Fruit fly (Drosophila melanogaster) whole organism, embryonic: ENCODE results near the gene CG5687.
A peak's percentile ranks its signal among the peaks of the same experiment; 100 is the strongest.

Experiments
- BEAF-32 ChIP-seq: fragments of 200-800 bp; sonication (Bioruptor generic); optimal IDR thresholded peaks from 3 replicates; lab custom pipeline; 2017; ENCODE audit warnings: missing biosample characterization, missing genetic modification characterization, mild to moderate bottlenecking, moderate library complexity, missing genetic modification reagents
- Bgb ChIP-seq: fragments of 200-800 bp; sonication (Bioruptor generic); IDR thresholded peaks from 2 replicates; pipeline ENCODE4 v1.3.6; 2022; ENCODE audit warnings: missing biosample characterization, missing genetic modification characterization; ENCODE audit not compliant: partially characterized antibody
- CG10147 ChIP-seq: fragments of 200-800 bp; sonication (Bioruptor generic); optimal IDR thresholded peaks from 2 replicates; lab custom pipeline; 2019; ENCODE audit warnings: missing biosample characterization, mild to moderate bottlenecking, missing genetic modification characterization, moderate library complexity
- CG10543 ChIP-seq: fragments of 200-800 bp; sonication (Bioruptor generic); optimal IDR thresholded peaks from 3 replicates; lab custom pipeline; 2017; ENCODE audit warnings: missing biosample characterization, mild to moderate bottlenecking, missing genetic modification characterization, moderate library complexity
- CG11456 ChIP-seq: fragments of 200-800 bp; sonication (Bioruptor generic); IDR thresholded peaks from 3 replicates; pipeline ENCODE4 v1.3.6; 2022; ENCODE audit warnings: missing biosample characterization, missing genetic modification characterization
- CG12299 ChIP-seq: fragments of 200-800 bp; sonication (Bioruptor generic); optimal IDR thresholded peaks from 2 replicates; lab custom pipeline; 2018; ENCODE audit warnings: missing biosample characterization, mild to moderate bottlenecking, missing genetic modification characterization
- CG1233 ChIP-seq: fragments of 200-800 bp; sonication (Bioruptor generic); optimal IDR thresholded peaks from 4 replicates; lab custom pipeline; 2018; ENCODE audit warnings: missing biosample characterization, mild to moderate bottlenecking, missing genetic modification characterization
- CG14014 ChIP-seq: fragments of 200-800 bp; sonication (Bioruptor generic); IDR thresholded peaks from 2 replicates; pipeline ENCODE4 v1.3.6; 2022; ENCODE audit warnings: missing biosample characterization, missing genetic modification characterization
- CG14965 ChIP-seq: fragments of 200-800 bp; sonication (Bioruptor generic); optimal IDR thresholded peaks from 2 replicates; lab custom pipeline; 2016; ENCODE audit warnings: missing biosample characterization, missing genetic modification characterization, borderline replicate concordance
- CG1529 ChIP-seq: fragments of 200-800 bp; sonication (Bioruptor generic); optimal IDR thresholded peaks from 3 replicates; lab custom pipeline; 2018; ENCODE audit warnings: missing biosample characterization, missing genetic modification characterization
- CG15601 ChIP-seq: fragments of 200-800 bp; sonication (Bioruptor generic); optimal IDR thresholded peaks from 3 replicates; lab custom pipeline; 2019; ENCODE audit warnings: missing biosample characterization, mild to moderate bottlenecking, missing genetic modification characterization, moderate library complexity
- CG17829 ChIP-seq: fragments of 200-800 bp; optimal IDR thresholded peaks from 2 replicates; lab custom pipeline; 2019; ENCODE audit warnings: missing biosample characterization, mild to moderate bottlenecking, missing genetic modification characterization, moderate library complexity
- CG1792 ChIP-seq: fragments of 200-800 bp; sonication (Bioruptor generic); optimal IDR thresholded peaks from 2 replicates; lab custom pipeline; 2016; ENCODE audit warnings: missing biosample characterization, missing genetic modification characterization
- CG18011 ChIP-seq: fragments of 200-800 bp; sonication (Bioruptor generic); optimal IDR thresholded peaks from 2 replicates; lab custom pipeline; 2017; ENCODE audit warnings: missing biosample characterization, missing genetic modification characterization, mild to moderate bottlenecking, moderate library complexity, missing genotype
- CG2678 ChIP-seq: fragments of 200-800 bp; sonication (Bioruptor generic); optimal IDR thresholded peaks from 3 replicates; lab custom pipeline; 2019; ENCODE audit warnings: missing biosample characterization, mild to moderate bottlenecking, missing genetic modification characterization, moderate library complexity
- CG30020 ChIP-seq: fragments of 200-800 bp; optimal IDR thresholded peaks from 2 replicates; lab custom pipeline; 2019; ENCODE audit warnings: missing biosample characterization, mild to moderate bottlenecking, missing genetic modification characterization, moderate library complexity
- CG3065 ChIP-seq: fragments of 200-800 bp; sonication (Bioruptor generic); optimal IDR thresholded peaks from 2 replicates; lab custom pipeline; 2016; ENCODE audit warnings: missing biosample characterization, missing genetic modification characterization
- CG3281 ChIP-seq: fragments of 200-800 bp; sonication (Bioruptor generic); optimal IDR thresholded peaks from 3 replicates; lab custom pipeline; 2017; ENCODE audit warnings: missing biosample characterization, mild to moderate bottlenecking, missing genetic modification characterization
- CG4328 ChIP-seq: fragments of 200-800 bp; sonication (Bioruptor generic); optimal IDR thresholded peaks from 3 replicates; lab custom pipeline; 2017; ENCODE audit warnings: missing biosample characterization, missing genetic modification reagents, missing genetic modification characterization
- CG6791 ChIP-seq: fragments of 200-800 bp; sonication (Bioruptor generic); IDR thresholded peaks from 3 replicates; pipeline ENCODE4 v1.3.6; 2022; ENCODE audit warnings: missing biosample characterization, missing genetic modification characterization; ENCODE audit not compliant: partially characterized antibody
- CG7271 ChIP-seq: fragments of 200-800 bp; sonication (Bioruptor generic); optimal IDR thresholded peaks from 2 replicates; lab custom pipeline; 2018; ENCODE audit warnings: missing biosample characterization, mild to moderate bottlenecking, missing genetic modification characterization, moderate library complexity
- CG7839 ChIP-seq: fragments of 200-800 bp; sonication (Bioruptor generic); optimal IDR thresholded peaks from 3 replicates; lab custom pipeline; 2018; ENCODE audit warnings: missing biosample characterization, mild to moderate bottlenecking, missing genetic modification characterization, moderate library complexity
- CG8765 ChIP-seq: fragments of 200-800 bp; sonication (Bioruptor generic); IDR thresholded peaks from 2 replicates; pipeline ENCODE4 v1.3.6; 2022; ENCODE audit warnings: missing biosample characterization, missing genetic modification characterization
- CG9727 ChIP-seq: fragments of 200-800 bp; sonication (Bioruptor generic); optimal IDR thresholded peaks from 3 replicates; lab custom pipeline; 2017; ENCODE audit warnings: missing biosample characterization, mild to moderate bottlenecking, missing genetic modification characterization
- CTCF ChIP-seq: fragments of 200-800 bp; sonication (Bioruptor generic); optimal IDR thresholded peaks from 2 replicates; lab custom pipeline; 2017; ENCODE audit warnings: missing biosample characterization, mild to moderate bottlenecking, missing genetic modification characterization, moderate library complexity
- CkIIα-i1 ChIP-seq: fragments of 200-800 bp; sonication (Bioruptor generic); IDR thresholded peaks from 2 replicates; pipeline ENCODE4 v1.3.6; 2022; ENCODE audit warnings: missing biosample characterization, missing genetic modification characterization
- Dip3 ChIP-seq: fragments of 200-800 bp; sonication (Bioruptor generic); optimal IDR thresholded peaks from 3 replicates; lab custom pipeline; 2016; ENCODE audit warnings: missing biosample characterization, missing genetic modification characterization
- Doc2 ChIP-seq: fragments of 200-800 bp; sonication (Bioruptor generic); IDR thresholded peaks from 2 replicates; pipeline ENCODE4 v1.3.6; 2022; ENCODE audit warnings: missing biosample characterization, missing genetic modification characterization
- Eip74EF ChIP-seq, 2 experiments: fragments of 200-800 bp in 1 of 2; fragments of >200 bp in 1 of 2; sonication (Bioruptor generic) in 1 of 2; optimal IDR thresholded peaks; 2 replicates each; lab custom pipeline; 2017 to 2019; ENCODE audit warnings: missing biosample characterization in 2 of 2, missing genetic modification characterization in 2 of 2, mild to moderate bottlenecking in 1 of 2, moderate library complexity in 1 of 2
- Gug ChIP-seq: fragments of 200-800 bp; sonication (Bioruptor generic); IDR thresholded peaks from 4 replicates; pipeline ENCODE4 v1.3.6; 2022; ENCODE audit warnings: missing biosample characterization, missing genetic modification characterization
- Hey ChIP-seq: fragments of 200-800 bp; sonication (Bioruptor generic); optimal IDR thresholded peaks from 3 replicates; lab custom pipeline; 2018; ENCODE audit warnings: missing biosample characterization, mild to moderate bottlenecking, missing genetic modification characterization
- MBD-R2 ChIP-seq: fragments of 200-800 bp; sonication (Bioruptor generic); IDR thresholded peaks from 2 replicates; pipeline ENCODE4 v1.3.6; 2022; ENCODE audit warnings: missing biosample characterization, missing genetic modification characterization
- MTF-1 ChIP-seq: fragments of 200-800 bp; sonication (Bioruptor generic); optimal IDR thresholded peaks from 2 replicates; lab custom pipeline; 2018; ENCODE audit warnings: missing biosample characterization, mild to moderate bottlenecking, missing genetic modification characterization, borderline replicate concordance
- Nf-YA ChIP-seq: fragments of 200-800 bp; sonication (Bioruptor generic); IDR thresholded peaks from 2 replicates; pipeline ENCODE4 v1.3.6; 2022; ENCODE audit warnings: missing biosample characterization, missing genetic modification characterization
- NfI ChIP-seq: fragments of 200-800 bp; sonication (Bioruptor generic); optimal IDR thresholded peaks from 3 replicates; lab custom pipeline; 2018; ENCODE audit warnings: missing biosample characterization, mild to moderate bottlenecking, missing genetic modification characterization, moderate library complexity
- Oli ChIP-seq: fragments of 200-800 bp; sonication (Bioruptor generic); optimal IDR thresholded peaks from 2 replicates; lab custom pipeline; 2018; ENCODE audit warnings: missing biosample characterization, mild to moderate bottlenecking, missing genetic modification characterization, moderate library complexity
- Stat92E ChIP-seq, 3 experiments: fragments of >200 bp in 2 of 3; fragments of 200-800 bp in 1 of 3; sonication (Bioruptor generic) in 1 of 3; optimal IDR thresholded peaks; 2 replicates each; lab custom pipeline; 2017 to 2019; ENCODE audit warnings: missing biosample characterization in 3 of 3, missing genetic modification characterization in 3 of 3, mild to moderate bottlenecking in 1 of 3, moderate library complexity in 1 of 3
- Taf1 ChIP-seq: fragments of 200-800 bp; sonication (Bioruptor generic); IDR thresholded peaks from 2 replicates; pipeline ENCODE4 v1.3.6; 2022; ENCODE audit warnings: missing biosample characterization, missing genetic modification characterization
- ac ChIP-seq: fragments of 200-800 bp; sonication (Bioruptor generic); optimal IDR thresholded peaks from 3 replicates; lab custom pipeline; 2017; ENCODE audit warnings: missing biosample characterization, mild to moderate bottlenecking, missing genetic modification characterization
- cwo ChIP-seq: fragments of 200-800 bp; sonication (Bioruptor generic); optimal IDR thresholded peaks from 3 replicates; lab custom pipeline; 2017; ENCODE audit warnings: missing biosample characterization, missing genetic modification characterization, mild to moderate bottlenecking, moderate library complexity, missing genetic modification reagents
- ems ChIP-seq: fragments of 200-800 bp; sonication (Bioruptor generic); optimal IDR thresholded peaks from 3 replicates; lab custom pipeline; 2016; ENCODE audit warnings: missing biosample characterization, missing genetic modification characterization
- eve ChIP-seq, 2 experiments: fragments of >200 bp; optimal IDR thresholded peaks; 2 replicates each; lab custom pipeline; 2017; ENCODE audit warnings: missing biosample characterization in 2 of 2, missing genetic modification characterization in 2 of 2
- insv ChIP-seq, 2 experiments: fragments of 200-800 bp; sonication (Bioruptor generic); optimal IDR thresholded peaks; 3 replicates each; lab custom pipeline; 2016 to 2018; ENCODE audit warnings: missing biosample characterization in 2 of 2, missing genetic modification characterization in 2 of 2
- otp ChIP-seq: fragments of 200-800 bp; sonication (Bioruptor generic); IDR thresholded peaks from 3 replicates; pipeline ENCODE4, ENCODE4 v1.3.6; 2022; ENCODE audit warnings: missing biosample characterization, missing genetic modification characterization
- run ChIP-seq: fragments of 200-800 bp; sonication (Bioruptor generic); optimal IDR thresholded peaks from 3 replicates; lab custom pipeline; 2018; ENCODE audit warnings: missing biosample characterization, mild to moderate bottlenecking, missing genetic modification characterization
- stwl ChIP-seq: fragments of 200-800 bp; sonication (Bioruptor generic); optimal IDR thresholded peaks from 3 replicates; lab custom pipeline; 2018; ENCODE audit warnings: missing biosample characterization, mild to moderate bottlenecking, missing genetic modification characterization, moderate library complexity
- tup ChIP-seq: fragments of 200-800 bp; sonication (Bioruptor generic); optimal IDR thresholded peaks from 2 replicates; lab custom pipeline; 2016; ENCODE audit warnings: missing biosample characterization, mild to moderate bottlenecking, missing genetic modification characterization, moderate library complexity
- unc-4 ChIP-seq: fragments of 200-800 bp; sonication (Bioruptor generic); IDR thresholded peaks from 2 replicates; pipeline ENCODE4 v1.3.6; 2022; ENCODE audit warnings: missing biosample characterization, missing genetic modification characterization; ENCODE audit not compliant: partially characterized antibody
- zen2 ChIP-seq: fragments of 200-800 bp; sonication (Bioruptor generic); IDR thresholded peaks from 3 replicates; pipeline ENCODE4 v1.3.6; 2022; ENCODE audit warnings: missing biosample characterization, missing genetic modification characterization; ENCODE audit not compliant: partially characterized antibody

CG5687 gene

dm6 chr3L:1886125-1886544, 52.8 kb downstream of the CG5687 start (continued):
- no peak for TF ChIP-seq unc-4 (GFP tag; lab: Robert Waterston, UW)
- TF ChIP-seq Nf-YA = peak; percentile 76
- TF ChIP-seq Dip3 (GFP tag; lab: Kevin White, UChicago) = peak; percentile 32
- peak; percentile 71 for TF ChIP-seq CG11456
- TF ChIP-seq CG7839 (tag; lab: Kevin White, UChicago) = peak; percentile 85
- TF ChIP-seq otp (GFP tag; lab: Robert Waterston, UW) = peak; percentile 91
- peak; percentile 62; the same call in 1 of the 2 replicates for TF ChIP-seq CG14014 (GFP tag; lab: Robert Waterston, UW)
- peak; percentile 73 for TF ChIP-seq ems (GFP tag; lab: Kevin White, UChicago)
- peak; percentile 70 for TF ChIP-seq CG15601 (tag; lab: Kevin White, UChicago)
- peak; percentile 74 to 92 for TF ChIP-seq eve (GFP tag; optimal IDR thresholded peaks at IDR 0.05; lab: Kevin White, UChicago)
- no peak for TF ChIP-seq Taf1 (GFP tag; lab: Robert Waterston, UW)
- peak; percentile 12 for TF ChIP-seq CG3281 (GFP tag; lab: Kevin White, UChicago)
- TF ChIP-seq CG1529 = peak; percentile 81
- peak; percentile 26 for TF ChIP-seq CG18011 (GFP tag; lab: Kevin White, UChicago)
- no peak for TF ChIP-seq CG14965 (GFP tag; lab: Kevin White, UChicago)
- no peak for TF ChIP-seq insv (GFP tag; optimal IDR thresholded peaks at IDR 0.05; lab: Kevin White, UChicago)
- TF ChIP-seq CTCF (GFP tag; lab: Kevin White, UChicago) = peak; percentile 39
- TF ChIP-seq tup (GFP tag; lab: Kevin White, UChicago) = no peak
- TF ChIP-seq ac (GFP tag; lab: Kevin White, UChicago) = peak; percentile 82
- peak; percentile 57 for TF ChIP-seq stwl (tag; lab: Kevin White, UChicago)
- no peak for TF ChIP-seq Hey
- peak; percentile 24 for TF ChIP-seq run (tag; lab: Kevin White, UChicago)
- peak; percentile 85 for TF ChIP-seq CG7271
- TF ChIP-seq MTF-1 = peak; percentile 82
- peak; percentile 41 for TF ChIP-seq cwo
- no peak for TF ChIP-seq CG10543 (GFP tag; lab: Kevin White, UChicago)
- peak; percentile 91 for TF ChIP-seq CG9727 (GFP tag; lab: Kevin White, UChicago)
- no peak for TF ChIP-seq Bgb (GFP tag; lab: Robert Waterston, UW)
- peak; percentile 42 for TF ChIP-seq CG4328 (GFP tag; lab: Kevin White, UChicago)
- TF ChIP-seq CG17829 (tag; lab: Kevin White, UChicago) = peak; percentile 85
- peak in 1 of 2 experiments; percentile 66 for TF ChIP-seq Eip74EF (GFP tag; optimal IDR thresholded peaks at IDR 0.05; lab: Kevin White, UChicago)
- TF ChIP-seq MBD-R2 (GFP tag; lab: Robert Waterston, UW) = no peak
- peak; percentile 91 for TF ChIP-seq CG8765 (GFP tag; lab: Robert Waterston, UW)
- peak; percentile 70 for TF ChIP-seq CG1792 (GFP tag; lab: Kevin White, UChicago)
- peak; percentile 51; the same call in 2 of the 4 replicates for TF ChIP-seq Gug (GFP tag; lab: Robert Waterston, UW)
- TF ChIP-seq CG3065 = peak; percentile 45
- TF ChIP-seq CG12299 (tag; lab: Kevin White, UChicago) = peak; percentile 27
- TF ChIP-seq zen2 (GFP tag; lab: Robert Waterston, UW) = no peak
- TF ChIP-seq CkIIα-i1 (GFP tag; lab: Robert Waterston, UW) = no peak
- TF ChIP-seq NfI = peak; percentile 70
- no peak for TF ChIP-seq BEAF-32 (GFP tag; lab: Kevin White, UChicago)
- TF ChIP-seq Doc2 (GFP tag; lab: Robert Waterston, UW) = no peak
- peak; percentile 34 for TF ChIP-seq CG30020 (tag; lab: Kevin White, UChicago)
- no peak for TF ChIP-seq Stat92E (GFP tag; optimal IDR thresholded peaks at IDR 0.05; lab: Kevin White, UChicago)
- TF ChIP-seq CG6791 (GFP tag; lab: Robert Waterston, UW) = no peak
- no peak for TF ChIP-seq CG10147 (GFP tag; lab: Kevin White, UChicago)
- peak; percentile 88 for TF ChIP-seq Oli (tag; lab: Kevin White, UChicago)
- TF ChIP-seq CG1233 (GFP tag; lab: Kevin White, UChicago) = peak; percentile 80
- peak; percentile 83 for TF ChIP-seq CG2678
